Worm (Caenorhabditis elegans) whole organism, L3 larva: ENCODE measurements around the gene ddx-17.

Source experiments
- ZK546.5 ChIP-seq: sonication (generic microtip); optimal IDR thresholded peaks from 2 replicates; lab custom pipeline; 2017; ENCODE audit warnings: missing biosample characterization, missing genetic modification characterization
- aly-2 ChIP-seq: fragments of 150-350 bp; optimal IDR thresholded peaks from 2 replicates; lab custom pipeline; 2014; ENCODE audit warnings: missing biosample characterization, missing genetic modification characterization
- ama-1 ChIP-seq: fragments of 150-350 bp; optimal IDR thresholded peaks from 2 replicates; lab custom pipeline; 2018
- ceh-16 ChIP-seq: sonication (generic microtip); optimal IDR thresholded peaks from 2 replicates; lab custom pipeline; 2017; ENCODE audit warnings: missing biosample characterization, missing genetic modification characterization
- ceh-28 ChIP-seq: fragments of 150-350 bp; optimal IDR thresholded peaks from 2 replicates; lab custom pipeline; 2014; ENCODE audit warnings: missing biosample characterization, missing genetic modification reagents, missing genetic modification characterization
- ceh-9 ChIP-seq: sonication (generic microtip); optimal IDR thresholded peaks from 2 replicates; lab custom pipeline; 2018; ENCODE audit warnings: missing biosample characterization, missing genetic modification characterization
- daf-12 ChIP-seq: fragments of 150-350 bp; optimal IDR thresholded peaks from 2 replicates; lab custom pipeline; 2014; ENCODE audit warnings: missing biosample characterization, missing genetic modification reagents, missing genetic modification characterization
- egl-27 ChIP-seq: sonication (generic microtip); optimal IDR thresholded peaks from 4 replicates; lab custom pipeline; 2017; ENCODE audit warnings: missing biosample characterization, missing genetic modification reagents, missing genetic modification characterization
- egl-5 ChIP-seq: fragments of 150-350 bp; optimal IDR thresholded peaks from 2 replicates; lab custom pipeline; 2017; ENCODE audit warnings: missing biosample characterization, missing genetic modification reagents, missing genetic modification characterization, inconsistent platforms
- elt-1 ChIP-seq: fragments of 150-350 bp; optimal IDR thresholded peaks from 2 replicates; lab custom pipeline; 2014; ENCODE audit warnings: missing biosample characterization, missing genetic modification characterization
- elt-2 ChIP-seq: sonication (generic microtip); optimal IDR thresholded peaks from 2 replicates; lab custom pipeline; 2016; ENCODE audit warnings: missing genetic modification reagents, mild to moderate bottlenecking, missing genetic modification characterization, missing compliant biosample characterization
- elt-3 ChIP-seq, 3 experiments: fragments of 150-350 bp in 1 of 3; sonication (generic microtip) in 2 of 3; optimal IDR thresholded peaks; 2 replicates in 2 of 3; 4 replicates in 1 of 3; lab custom pipeline; 2014 to 2017; ENCODE audit warnings: missing biosample characterization in 3 of 3, missing genetic modification characterization in 3 of 3
- fkh-10 ChIP-seq: sonication (generic microtip); optimal IDR thresholded peaks from 2 replicates; lab custom pipeline; 2017; ENCODE audit warnings: missing biosample characterization, missing genetic modification reagents, missing genetic modification characterization
- fkh-2 ChIP-seq: fragments of 150-350 bp; optimal IDR thresholded peaks from 2 replicates; lab custom pipeline; 2014; ENCODE audit warnings: missing biosample characterization, missing genetic modification reagents, missing genetic modification characterization
- fos-1 ChIP-seq: fragments of 150-350 bp; optimal IDR thresholded peaks from 2 replicates; lab custom pipeline; 2014; ENCODE audit warnings: missing biosample characterization, missing genetic modification characterization
- hmg-11 ChIP-seq: sonication (generic microtip); optimal IDR thresholded peaks from 2 replicates; lab custom pipeline; 2016; ENCODE audit warnings: missing genetic modification characterization, missing compliant biosample characterization
- jun-1 ChIP-seq: fragments of 150-350 bp; optimal IDR thresholded peaks from 2 replicates; lab custom pipeline; 2014; ENCODE audit warnings: missing biosample characterization, missing genetic modification reagents, missing genetic modification characterization
- lin-15B ChIP-seq: fragments of 150-350 bp; optimal IDR thresholded peaks from 2 replicates; lab custom pipeline; 2014; ENCODE audit warnings: missing biosample characterization, missing genetic modification characterization
- lsy-12 ChIP-seq: sonication (generic microtip); optimal IDR thresholded peaks from 2 replicates; lab custom pipeline; 2016; ENCODE audit warnings: mild to moderate bottlenecking, missing genetic modification characterization, missing compliant biosample characterization
- mdl-1 ChIP-seq: fragments of 150-350 bp; optimal IDR thresholded peaks from 2 replicates; lab custom pipeline; 2014; ENCODE audit warnings: missing biosample characterization, missing genetic modification characterization
- mml-1 ChIP-seq: fragments of 150-350 bp; sonication (generic microtip); optimal IDR thresholded peaks from 3 replicates; lab custom pipeline; 2014; ENCODE audit warnings: missing biosample characterization, missing genetic modification characterization
- nfya-1 ChIP-seq: sonication (generic microtip); optimal IDR thresholded peaks from 2 replicates; lab custom pipeline; 2017; ENCODE audit warnings: missing genetic modification characterization, mild to moderate bottlenecking, missing compliant biosample characterization, antibody characterized with exemption, moderate library complexity; ENCODE audit not compliant: insufficient read depth
- nhr-11 ChIP-seq: fragments of 150-350 bp; optimal IDR thresholded peaks from 2 replicates; lab custom pipeline; 2014; ENCODE audit warnings: missing biosample characterization, missing genetic modification characterization
- nhr-23 ChIP-seq: fragments of 150-350 bp; optimal IDR thresholded peaks from 2 replicates; lab custom pipeline; 2014; ENCODE audit warnings: missing biosample characterization, missing genetic modification reagents, missing genetic modification characterization
- nhr-25 ChIP-seq: sonication (generic microtip); optimal IDR thresholded peaks from 2 replicates; lab custom pipeline; 2017; ENCODE audit warnings: missing biosample characterization, missing genetic modification characterization
- nhr-28 ChIP-seq: fragments of 150-350 bp; optimal IDR thresholded peaks from 2 replicates; lab custom pipeline; 2014; ENCODE audit warnings: missing biosample characterization, missing genetic modification characterization
- nhr-43 ChIP-seq: sonication (generic microtip); optimal IDR thresholded peaks from 2 replicates; lab custom pipeline; 2016; ENCODE audit warnings: mild to moderate bottlenecking, missing genetic modification characterization, missing compliant biosample characterization; ENCODE audit not compliant: poor library complexity, severe bottlenecking
- nhr-67 ChIP-seq: fragments of 150-350 bp; optimal IDR thresholded peaks from 2 replicates; lab custom pipeline; 2014; ENCODE audit warnings: missing biosample characterization, missing genetic modification characterization
- nhr-77 ChIP-seq: fragments of 150-350 bp; optimal IDR thresholded peaks from 2 replicates; lab custom pipeline; 2014; ENCODE audit warnings: missing biosample characterization, missing genetic modification characterization
- pha-4 ChIP-seq: fragments of 150-350 bp; optimal IDR thresholded peaks from 2 replicates; lab custom pipeline; 2014; ENCODE audit warnings: missing biosample characterization, missing genetic modification reagents, missing genetic modification characterization
- pqm-1 ChIP-seq: fragments of 150-350 bp; optimal IDR thresholded peaks from 2 replicates; lab custom pipeline; 2017; ENCODE audit warnings: missing biosample characterization, missing genetic modification characterization, inconsistent platforms
- sea-2 ChIP-seq: fragments of 150-350 bp; sonication (generic microtip); optimal IDR thresholded peaks from 4 replicates; lab custom pipeline; 2014; ENCODE audit warnings: missing biosample characterization, missing genetic modification reagents, missing genetic modification characterization
- skn-1 ChIP-seq: fragments of 150-350 bp; optimal IDR thresholded peaks from 2 replicates; lab custom pipeline; 2014; ENCODE audit warnings: missing biosample characterization, missing genetic modification characterization
- unc-39 ChIP-seq: sonication (generic microtip); optimal IDR thresholded peaks from 4 replicates; lab custom pipeline; 2017; ENCODE audit warnings: missing biosample characterization, missing genetic modification characterization
- unc-62 ChIP-seq: fragments of 150-350 bp; sonication (generic microtip); optimal IDR thresholded peaks from 4 replicates; lab custom pipeline; 2014; ENCODE audit warnings: missing biosample characterization, missing genetic modification reagents, missing genetic modification characterization
- ztf-4 ChIP-seq: fragments of 150-350 bp; optimal IDR thresholded peaks from 2 replicates; lab custom pipeline; 2014; ENCODE audit warnings: missing biosample characterization, missing genetic modification characterization

The ddx-17 gene

ce11 chrV:14002402-14002801, 9.4 kb downstream of the ddx-17 start:
- no peak for TF ChIP-seq skn-1 (tag; lab: Kevin White, UChicago)
- TF ChIP-seq nhr-25 (tag; lab: Kevin White, UChicago): peak; percentile 35
- TF ChIP-seq elt-3 (tag; optimal IDR thresholded peaks at IDR 0.05; lab: Kevin White, UChicago): no peak
- peak; percentile 43 for TF ChIP-seq pha-4 (tag; lab: Kevin White, UChicago)
- TF ChIP-seq pqm-1: peak; percentile 21
- TF ChIP-seq, all 47 proteins: peak for 3

ce11 chrV:14001929-14002328, 9.9 kb downstream of the ddx-17 start:
- no peak for TF ChIP-seq elt-2 (tag; lab: Kevin White, UChicago)
- no peak for TF ChIP-seq lin-15B (tag; lab: Kevin White, UChicago)
- no peak for TF ChIP-seq elt-1 (tag; lab: Kevin White, UChicago)
- no peak for TF ChIP-seq hmg-11
- TF ChIP-seq nhr-28 (tag; lab: Kevin White, UChicago): no peak
- TF ChIP-seq unc-39 (tag; lab: Kevin White, UChicago): no peak
- no peak for TF ChIP-seq aly-2
- no peak for TF ChIP-seq sea-2 (GFP tag; lab: Kevin White, UChicago)
- no peak for TF ChIP-seq ZK546.5
- no peak for TF ChIP-seq fkh-10
- TF ChIP-seq, all 47 proteins: peak for 0

ce11 chrV:13993478-13993877, 18.4 kb downstream of the ddx-17 start:
- no peak for TF ChIP-seq ZK546.5
- TF ChIP-seq nhr-11: no peak
- no peak for TF ChIP-seq ceh-9
- no peak for TF ChIP-seq mml-1 (tag; lab: Kevin White, UChicago)
- TF ChIP-seq fkh-2 (tag; lab: Kevin White, UChicago): no peak

- TF ChIP-seq nhr-11 (no peak), fkh-2 (tag; lab: Kevin White, UChicago) (no peak), egl-5 (no peak), ama-1 (lab: Kevin White, UChicago) (no peak), pha-4 (tag; lab: Kevin White, UChicago) (no peak), ztf-4 (tag; lab: Kevin White, UChicago) (no peak), jun-1 (tag; lab: Kevin White, UChicago) (no peak), nhr-25 (tag; lab: Kevin White, UChicago) (no peak), ceh-9 (no peak), nfya-1 (tag; lab: Kevin White, UChicago) (no peak), ceh-28 (tag; lab: Kevin White, UChicago) (no peak), unc-62 (GFP tag; lab: Kevin White, UChicago) (no peak), nhr-23 (tag; lab: Kevin White, UChicago) (no peak), ceh-16 (tag; lab: Kevin White, UChicago) (no peak), nhr-77 (tag; lab: Kevin White, UChicago) (no peak), skn-1 (tag; lab: Kevin White, UChicago) (no peak), hmg-11 (no peak), egl-27 (no peak), nhr-43 (no peak)
Observed at ce11 chrV:13992485-13992884, 19.4 kb downstream of the ddx-17 start, which contains the start of gene droe-4. droe-4 (plus strand) TSS chrV:13992656.

- TF ChIP-seq pha-4 (tag; lab: Kevin White, UChicago) (peak; percentile 41), lsy-12 (tag; lab: Kevin White, UChicago) (peak; percentile 45), pqm-1 (peak; percentile 47), sea-2 (GFP tag; lab: Kevin White, UChicago) (no peak), nfya-1 (tag; lab: Kevin White, UChicago) (peak; percentile 37), elt-2 (tag; lab: Kevin White, UChicago) (peak; percentile 96), jun-1 (tag; lab: Kevin White, UChicago) (peak; percentile 30), skn-1 (tag; lab: Kevin White, UChicago) (no peak)
Observed at ce11 chrV:13986823-13987222, 25.0 kb downstream of the ddx-17 start.

- TF ChIP-seq hmg-11 (no peak), lin-15B (tag; lab: Kevin White, UChicago) (no peak), nhr-67 (no peak), jun-1 (tag; lab: Kevin White, UChicago) (no peak), elt-3 (tag; optimal IDR thresholded peaks at IDR 0.05; lab: Kevin White, UChicago) (no peak), fkh-10 (no peak), nhr-25 (tag; lab: Kevin White, UChicago) (no peak), ZK546.5 (no peak), fos-1 (tag; lab: Kevin White, UChicago) (no peak), ama-1 (lab: Kevin White, UChicago) (no peak), nhr-23 (tag; lab: Kevin White, UChicago) (no peak), unc-62 (GFP tag; lab: Kevin White, UChicago) (no peak), nhr-77 (tag; lab: Kevin White, UChicago) (no peak), ceh-28 (tag; lab: Kevin White, UChicago) (no peak), daf-12 (tag; lab: Kevin White, UChicago) (no peak), mdl-1 (tag; lab: Kevin White, UChicago) (no peak), pqm-1 (no peak)
Observed at ce11 chrV:13984828-13985227, 27.0 kb downstream of the ddx-17 start, which contains the start of gene end-1. end-1 (plus strand) TSS chrV:13985128.
